Fruit fly (Drosophila melanogaster) whole organism, embryonic: ENCODE results near the gene Ilk.

Experiments
- Atf-2 ChIP-seq: fragments of 200-800 bp; sonication (Bioruptor generic); optimal IDR thresholded peaks from 2 replicates; lab custom pipeline; 2016; ENCODE audit warnings: missing biosample characterization, missing genetic modification characterization
- Atf6 ChIP-seq: fragments of 200-800 bp; sonication (Bioruptor generic); IDR thresholded peaks from 2 replicates; pipeline ENCODE4 v1.3.6; 2022; ENCODE audit warnings: missing biosample characterization, missing genetic modification characterization
- B-H2 ChIP-seq: fragments of 200-800 bp; sonication (Bioruptor generic); optimal IDR thresholded peaks from 2 replicates; lab custom pipeline; 2018; ENCODE audit warnings: missing biosample characterization, mild to moderate bottlenecking, missing genetic modification characterization
- Blimp-1 ChIP-seq: fragments of 200-800 bp; sonication (Bioruptor generic); optimal IDR thresholded peaks from 3 replicates; lab custom pipeline; 2018; ENCODE audit warnings: missing biosample characterization, missing genetic modification characterization, mild to moderate bottlenecking, moderate library complexity, missing genetic modification reagents
- CG10274 ChIP-seq: fragments of 200-800 bp; sonication (Bioruptor generic); optimal IDR thresholded peaks from 3 replicates; lab custom pipeline; 2017; ENCODE audit warnings: missing biosample characterization, mild to moderate bottlenecking, missing genetic modification characterization
- CG10565 ChIP-seq: fragments of 200-800 bp; sonication (Bioruptor generic); optimal IDR thresholded peaks from 3 replicates; lab custom pipeline; 2016; ENCODE audit warnings: missing biosample characterization, mild to moderate bottlenecking, missing genetic modification characterization
- CG10979 ChIP-seq: fragments of 200-800 bp; sonication (Bioruptor generic); optimal IDR thresholded peaks from 2 replicates; lab custom pipeline; 2018; ENCODE audit warnings: missing biosample characterization, mild to moderate bottlenecking, missing genetic modification characterization, moderate library complexity
- CG11456 ChIP-seq: fragments of 200-800 bp; sonication (Bioruptor generic); IDR thresholded peaks from 3 replicates; pipeline ENCODE4 v1.3.6; 2022; ENCODE audit warnings: missing biosample characterization, missing genetic modification characterization
- CG11695 ChIP-seq: fragments of 200-800 bp; sonication (Bioruptor generic); IDR thresholded peaks from 3 replicates; pipeline ENCODE4 v1.3.6; 2022; ENCODE audit warnings: missing biosample characterization, missing genetic modification characterization
- CG12744 ChIP-seq: fragments of 200-800 bp; sonication (Bioruptor generic); optimal IDR thresholded peaks from 2 replicates; lab custom pipeline; 2016; ENCODE audit warnings: missing biosample characterization, missing genetic modification characterization
- CG13775 ChIP-seq: fragments of 200-800 bp; sonication (Bioruptor generic); optimal IDR thresholded peaks from 3 replicates; lab custom pipeline; 2017; ENCODE audit warnings: missing biosample characterization, mild to moderate bottlenecking, missing genetic modification characterization
- CG14050 ChIP-seq: fragments of 200-800 bp; sonication (Bioruptor generic); IDR thresholded peaks from 3 replicates; pipeline ENCODE4 v1.3.6; 2022; ENCODE audit warnings: missing biosample characterization, missing genetic modification characterization
- CG15479 ChIP-seq: fragments of 200-800 bp; sonication (Bioruptor generic); optimal IDR thresholded peaks from 3 replicates; lab custom pipeline; 2019; ENCODE audit warnings: missing biosample characterization, mild to moderate bottlenecking, missing genetic modification characterization, moderate library complexity
- CG17385 ChIP-seq: fragments of 200-800 bp; sonication (Bioruptor generic); optimal IDR thresholded peaks from 3 replicates; lab custom pipeline; 2018; ENCODE audit warnings: missing biosample characterization, mild to moderate bottlenecking, missing genetic modification characterization
- CG18011 ChIP-seq: fragments of 200-800 bp; sonication (Bioruptor generic); optimal IDR thresholded peaks from 2 replicates; lab custom pipeline; 2017; ENCODE audit warnings: missing biosample characterization, missing genetic modification characterization, mild to moderate bottlenecking, moderate library complexity, missing genotype
- CG18599 ChIP-seq: fragments of 200-800 bp; sonication (Bioruptor generic); optimal IDR thresholded peaks from 3 replicates; lab custom pipeline; 2017; ENCODE audit warnings: missing biosample characterization, missing genetic modification characterization, mild to moderate bottlenecking, moderate library complexity, missing genetic modification reagents
- CG2202 ChIP-seq: fragments of 200-800 bp; sonication (Bioruptor generic); optimal IDR thresholded peaks from 2 replicates; lab custom pipeline; 2018; ENCODE audit warnings: missing biosample characterization, mild to moderate bottlenecking, missing genetic modification characterization
- CG2889 ChIP-seq: fragments of 200-800 bp; sonication (Bioruptor generic); IDR thresholded peaks from 3 replicates; pipeline ENCODE4 v1.3.6; 2022; ENCODE audit warnings: missing biosample characterization, missing genetic modification characterization
- CG3995 ChIP-seq: fragments of 200-800 bp; sonication (Bioruptor generic); optimal IDR thresholded peaks from 3 replicates; lab custom pipeline; 2016; ENCODE audit warnings: missing biosample characterization, missing genetic modification characterization
- CG8478 ChIP-seq: fragments of >200 bp; optimal IDR thresholded peaks from 2 replicates; lab custom pipeline; 2018
- CG9797 ChIP-seq: fragments of 200-800 bp; sonication (Bioruptor generic); optimal IDR thresholded peaks from 3 replicates; lab custom pipeline; 2018; ENCODE audit warnings: missing biosample characterization, mild to moderate bottlenecking, missing genetic modification characterization
- CG9932 ChIP-seq: fragments of 200-800 bp; sonication (Bioruptor generic); IDR thresholded peaks from 2 replicates; pipeline ENCODE4 v1.3.6; 2022; ENCODE audit warnings: missing biosample characterization, missing genetic modification characterization
- Dp ChIP-seq: fragments of 200-800 bp; sonication (Bioruptor generic); optimal IDR thresholded peaks from 2 replicates; lab custom pipeline; 2018; ENCODE audit warnings: missing biosample characterization, mild to moderate bottlenecking, missing genetic modification characterization, moderate library complexity
- Drgx ChIP-seq: fragments of 200-800 bp; sonication (Bioruptor generic); IDR thresholded peaks from 2 replicates; pipeline ENCODE4 v1.3.6; 2022; ENCODE audit warnings: missing biosample characterization, missing genetic modification characterization
- Hand ChIP-seq: fragments of 200-800 bp; sonication (Bioruptor generic); optimal IDR thresholded peaks from 2 replicates; lab custom pipeline; 2017; ENCODE audit warnings: mild to moderate bottlenecking, missing biosample characterization, missing genetic modification reagents, missing genetic modification characterization
- Hmr ChIP-seq: fragments of 200-800 bp; sonication (Bioruptor generic); optimal IDR thresholded peaks from 3 replicates; lab custom pipeline; 2017; ENCODE audit warnings: mild to moderate bottlenecking, missing biosample characterization, missing genetic modification reagents, missing genetic modification characterization
- Hr3 ChIP-seq: fragments of 200-800 bp; sonication (Bioruptor generic); optimal IDR thresholded peaks from 3 replicates; lab custom pipeline; 2016; ENCODE audit warnings: missing biosample characterization, missing genetic modification characterization
- Mrtf ChIP-seq: fragments of 200-800 bp; sonication (Bioruptor generic); IDR thresholded peaks from 3 replicates; pipeline ENCODE4 v1.3.6; 2022; ENCODE audit warnings: missing biosample characterization, missing genetic modification characterization
- NC2α ChIP-seq: fragments of 200-800 bp; sonication (Bioruptor generic); optimal IDR thresholded peaks from 2 replicates; lab custom pipeline; 2016; ENCODE audit warnings: missing biosample characterization, missing genetic modification characterization
- NfI ChIP-seq: fragments of 200-800 bp; sonication (Bioruptor generic); optimal IDR thresholded peaks from 3 replicates; lab custom pipeline; 2018; ENCODE audit warnings: missing biosample characterization, mild to moderate bottlenecking, missing genetic modification characterization, moderate library complexity
- Side ChIP-seq: fragments of 200-800 bp; sonication (Bioruptor generic); optimal IDR thresholded peaks from 2 replicates; lab custom pipeline; 2016; ENCODE audit warnings: missing biosample characterization, missing genetic modification characterization
- Xrp1 ChIP-seq: fragments of 200-800 bp; sonication (Bioruptor generic); IDR thresholded peaks from 2 replicates; pipeline ENCODE4 v1.3.6; 2022; ENCODE audit warnings: missing biosample characterization, missing genetic modification characterization
- bab2 ChIP-seq: fragments of 200-800 bp; sonication (Bioruptor generic); optimal IDR thresholded peaks from 2 replicates; lab custom pipeline; 2016; ENCODE audit warnings: missing biosample characterization, missing genetic modification characterization
- da ChIP-seq: fragments of 200-800 bp; sonication (Bioruptor generic); optimal IDR thresholded peaks from 2 replicates; lab custom pipeline; 2016; ENCODE audit warnings: missing biosample characterization, missing genetic modification characterization
- dati ChIP-seq: fragments of 200-800 bp; sonication (Bioruptor generic); IDR thresholded peaks from 2 replicates; pipeline ENCODE4 v1.3.6; 2022; ENCODE audit warnings: missing biosample characterization, missing genetic modification characterization
- eve ChIP-seq, 2 experiments: fragments of >200 bp; optimal IDR thresholded peaks; 2 replicates each; lab custom pipeline; 2017; ENCODE audit warnings: missing biosample characterization in 2 of 2, missing genetic modification characterization in 2 of 2
- gem ChIP-seq: fragments of 200-800 bp; sonication (Bioruptor generic); optimal IDR thresholded peaks from 2 replicates; lab custom pipeline; 2019; ENCODE audit warnings: missing biosample characterization, mild to moderate bottlenecking, missing genetic modification characterization, moderate library complexity
- gsb ChIP-seq: fragments of 200-800 bp; sonication (Bioruptor generic); IDR thresholded peaks from 2 replicates; pipeline ENCODE4 v1.3.6; 2022; ENCODE audit warnings: missing biosample characterization, missing genetic modification characterization
- hkb ChIP-seq, 2 experiments: fragments of 200-800 bp in 1 of 2; fragments of >200 bp in 1 of 2; sonication (Bioruptor generic) in 1 of 2; IDR thresholded peaks in 1 of 2; optimal IDR thresholded peaks in 1 of 2; 2 replicates each; pipeline versions ENCODE4 v1.3.6 to Lab custom; 2017 to 2022; ENCODE audit warnings: missing biosample characterization in 1 of 2, missing genetic modification characterization in 1 of 2
- kay ChIP-seq: fragments of 200-800 bp; sonication (Bioruptor generic); optimal IDR thresholded peaks from 2 replicates; lab custom pipeline; 2016; ENCODE audit warnings: missing biosample characterization, missing genetic modification characterization
- oc ChIP-seq: fragments of 200-800 bp; sonication (Bioruptor generic); optimal IDR thresholded peaks from 2 replicates; lab custom pipeline; 2018; ENCODE audit warnings: missing biosample characterization, mild to moderate bottlenecking, missing genetic modification characterization, moderate library complexity
- pb ChIP-seq: fragments of 200-800 bp; sonication (Bioruptor generic); optimal IDR thresholded peaks from 3 replicates; lab custom pipeline; 2016; ENCODE audit warnings: missing biosample characterization, missing genetic modification characterization
- pita ChIP-seq: fragments of 200-800 bp; sonication (Bioruptor generic); optimal IDR thresholded peaks from 2 replicates; lab custom pipeline; 2017; ENCODE audit warnings: missing biosample characterization, mild to moderate bottlenecking, missing genetic modification characterization
- pros ChIP-seq: fragments of 200-800 bp; sonication (Bioruptor generic); optimal IDR thresholded peaks from 3 replicates; lab custom pipeline; 2019; ENCODE audit warnings: missing biosample characterization, mild to moderate bottlenecking, missing genetic modification characterization, moderate library complexity
- ro ChIP-seq: fragments of 200-800 bp; sonication (Bioruptor generic); IDR thresholded peaks from 2 replicates; pipeline ENCODE4 v1.3.6; 2022; ENCODE audit warnings: missing biosample characterization, missing genetic modification characterization
- trh ChIP-seq: fragments of 200-800 bp; sonication (Bioruptor generic); optimal IDR thresholded peaks from 2 replicates; lab custom pipeline; 2016; ENCODE audit warnings: missing biosample characterization, missing genetic modification characterization
- tup ChIP-seq: fragments of 200-800 bp; sonication (Bioruptor generic); optimal IDR thresholded peaks from 2 replicates; lab custom pipeline; 2016; ENCODE audit warnings: missing biosample characterization, mild to moderate bottlenecking, missing genetic modification characterization, moderate library complexity
- twi ChIP-seq: fragments of 200-800 bp; optimal IDR thresholded peaks from 2 replicates; lab custom pipeline; 2019; ENCODE audit warnings: missing biosample characterization, mild to moderate bottlenecking, missing genetic modification characterization, moderate library complexity
- usp ChIP-seq: fragments of >200 bp; optimal IDR thresholded peaks from 2 replicates; lab custom pipeline; 2017; ENCODE audit warnings: missing biosample characterization, missing genetic modification characterization
- zen ChIP-seq: fragments of 200-800 bp; sonication (Bioruptor generic); optimal IDR thresholded peaks from 3 replicates; lab custom pipeline; 2018; ENCODE audit warnings: missing biosample characterization, mild to moderate bottlenecking, missing genetic modification characterization, moderate library complexity

Ilk gene

DNA sequence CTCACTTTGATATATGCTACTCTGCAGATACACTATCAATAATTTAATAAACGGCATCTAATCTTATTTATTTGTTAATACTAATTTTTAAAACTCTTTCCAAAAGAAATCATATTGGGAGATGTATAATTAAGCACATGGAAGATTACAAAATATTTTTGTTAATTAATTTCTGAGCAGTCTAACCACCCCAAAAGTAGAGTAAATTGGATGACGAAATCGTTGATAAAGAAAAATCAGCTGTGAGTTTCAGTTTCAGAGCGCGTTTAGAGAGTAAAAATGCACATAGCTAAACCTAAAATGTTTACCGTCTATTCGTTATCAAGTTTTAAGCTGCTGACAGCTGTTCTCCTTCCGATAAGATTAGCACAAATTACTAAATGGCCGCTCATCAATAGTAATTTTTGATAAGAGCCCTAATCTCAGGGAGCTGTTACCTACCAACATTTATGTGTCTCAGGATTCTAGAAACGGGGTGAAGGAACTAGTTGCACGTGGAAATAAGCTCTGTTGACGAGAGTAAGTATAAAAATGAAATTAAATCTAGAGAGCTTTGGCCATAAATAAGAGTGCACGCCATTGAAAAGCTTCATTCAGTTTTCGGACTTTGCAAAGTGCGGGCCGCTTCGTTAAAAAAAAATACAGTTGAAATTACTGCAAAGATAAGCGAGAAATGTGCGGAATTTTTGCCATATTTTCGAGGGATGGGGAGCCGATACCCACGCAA lies 44.0 kb upstream of the Ilk start, which contains the start of the genes chb and AsnS (continued):
- TF ChIP-seq dati (GFP tag; lab: Robert Waterston, UW) (peak; percentile 44; the same call in 1 of the 2 replicates), CG15479 (no peak), zen (tag; lab: Kevin White, UChicago) (peak; percentile 84), B-H2 (GFP tag; lab: Kevin White, UChicago) (no peak), Blimp-1 (GFP tag; lab: Kevin White, UChicago) (peak; percentile 90), CG9797 (GFP tag; lab: Kevin White, UChicago) (no peak), Atf-2 (GFP tag; lab: Kevin White, UChicago) (peak; percentile 21), Drgx (GFP tag; lab: Robert Waterston, UW) (peak; percentile 89), CG17385 (GFP tag; lab: Kevin White, UChicago) (peak; percentile 89), trh (peak; percentile 70), tup (GFP tag; lab: Kevin White, UChicago) (peak; percentile 32), pb (GFP tag; lab: Kevin White, UChicago) (peak; percentile 45), Hr3 (peak; percentile 84), CG10274 (GFP tag; lab: Kevin White, UChicago) (peak; percentile 56), CG13775 (peak; percentile 70), Atf6 (GFP tag; lab: Robert Waterston, UW) (peak; percentile 94), Hand (GFP tag; lab: Kevin White, UChicago) (peak; percentile 77), CG2889 (GFP tag; lab: Robert Waterston, UW) (peak; percentile 88), CG18599 (GFP tag; lab: Kevin White, UChicago) (peak; percentile 87), twi (tag; lab: Kevin White, UChicago) (peak; percentile 72), gem (tag; lab: Kevin White, UChicago) (peak; percentile 97), CG8478 (lab: Kevin White, UChicago) (no peak), CG10565 (no peak), Xrp1 (peak; percentile 93), hkb (optimal IDR thresholded peaks at IDR 0.05; lab: Kevin White, UChicago) (no peak), hkb (GFP tag; IDR thresholded peaks at IDR 0.05; lab: Robert Waterston, UW) (peak; percentile 93), da (GFP tag; lab: Kevin White, UChicago) (no peak), CG9932 (GFP tag; lab: Robert Waterston, UW) (peak; percentile 91), gsb (GFP tag; lab: Robert Waterston, UW) (peak; percentile 90), CG2202 (tag; lab: Kevin White, UChicago) (peak; percentile 67), Dp (GFP tag; lab: Kevin White, UChicago) (no peak), NfI (GFP tag; lab: Kevin White, UChicago) (peak; percentile 90), CG11456 (GFP tag; lab: Robert Waterston, UW) (peak; percentile 91), pros (GFP tag; lab: Kevin White, UChicago) (no peak), oc (peak; percentile 92), CG18011 (peak; percentile 69), Mrtf (GFP tag; lab: Robert Waterston, UW) (peak; percentile 87; the same call in 2 of the 3 replicates), CG11695 (GFP tag; lab: Robert Waterston, UW) (peak; percentile 96), CG10979 (tag; lab: Kevin White, UChicago) (peak; percentile 88), usp (no peak), Side (peak; percentile 46), Hmr (peak; percentile 88), CG12744 (GFP tag; lab: Kevin White, UChicago) (peak; percentile 17), eve (GFP tag; optimal IDR thresholded peaks at IDR 0.05; lab: Kevin White, UChicago) (no peak), NC2α (GFP tag; lab: Kevin White, UChicago) (peak; percentile 20), CG3995 (GFP tag; lab: Kevin White, UChicago) (peak; percentile 56), bab2 (peak; percentile 66), CG14050 (GFP tag; lab: Robert Waterston, UW) (peak; percentile 81), ro (GFP tag; lab: Robert Waterston, UW) (peak; percentile 62), pita (GFP tag; lab: Kevin White, UChicago) (no peak), kay (GFP tag; lab: Kevin White, UChicago) (peak; percentile 72)
